Fruit fly (Drosophila melanogaster) whole organism, embryonic: ENCODE measurements around the gene CG14787.
A peak's percentile ranks its signal among the peaks of the same experiment; 100 is the strongest.

Experiments
- Aef1 ChIP-seq: fragments of 200-800 bp; sonication (Bioruptor generic); IDR thresholded peaks from 3 replicates; pipeline ENCODE4 v1.3.6; 2022; ENCODE audit warnings: missing biosample characterization, missing genetic modification characterization
- Bdp1 ChIP-seq: fragments of 200-800 bp; sonication (Bioruptor generic); optimal IDR thresholded peaks from 3 replicates; lab custom pipeline; 2016; ENCODE audit warnings: missing biosample characterization, missing genetic modification characterization
- CG10565 ChIP-seq: fragments of 200-800 bp; sonication (Bioruptor generic); optimal IDR thresholded peaks from 3 replicates; lab custom pipeline; 2016; ENCODE audit warnings: missing biosample characterization, mild to moderate bottlenecking, missing genetic modification characterization
- CG12942 ChIP-seq: fragments of 200-800 bp; sonication (Bioruptor generic); optimal IDR thresholded peaks from 3 replicates; lab custom pipeline; 2016; ENCODE audit warnings: missing biosample characterization, missing genetic modification characterization
- CG13287 ChIP-seq: fragments of 200-800 bp; sonication (Bioruptor generic); IDR thresholded peaks from 2 replicates; pipeline ENCODE4 v1.3.6; 2022; ENCODE audit warnings: missing biosample characterization, missing genetic modification characterization; ENCODE audit not compliant: partially characterized antibody
- CG13296 ChIP-seq: fragments of 200-800 bp; sonication (Bioruptor generic); optimal IDR thresholded peaks from 3 replicates; lab custom pipeline; 2018; ENCODE audit warnings: missing biosample characterization, mild to moderate bottlenecking, missing genetic modification characterization
- CG13775 ChIP-seq: fragments of 200-800 bp; sonication (Bioruptor generic); optimal IDR thresholded peaks from 3 replicates; lab custom pipeline; 2017; ENCODE audit warnings: missing biosample characterization, mild to moderate bottlenecking, missing genetic modification characterization
- CG15011 ChIP-seq: fragments of 200-800 bp; sonication (Bioruptor generic); optimal IDR thresholded peaks from 3 replicates; lab custom pipeline; 2018; ENCODE audit warnings: missing biosample characterization, mild to moderate bottlenecking, missing genetic modification characterization
- CG16779 ChIP-seq: fragments of 200-800 bp; sonication (Bioruptor generic); IDR thresholded peaks from 2 replicates; pipeline ENCODE4 v1.3.6; 2022; ENCODE audit warnings: missing biosample characterization, missing genetic modification characterization
- CG17361 ChIP-seq: fragments of 200-800 bp; sonication (Bioruptor generic); IDR thresholded peaks from 3 replicates; pipeline ENCODE4 v1.3.6; 2022; ENCODE audit warnings: missing biosample characterization, missing genetic modification characterization
- CG17612 ChIP-seq: fragments of 200-800 bp; sonication (Bioruptor generic); IDR thresholded peaks from 2 replicates; pipeline ENCODE4 v1.3.6; 2022; ENCODE audit warnings: missing biosample characterization, missing genetic modification characterization
- CG17802 ChIP-seq: fragments of 200-800 bp; sonication (Bioruptor generic); optimal IDR thresholded peaks from 2 replicates; lab custom pipeline; 2018; ENCODE audit warnings: missing biosample characterization, mild to moderate bottlenecking, missing genetic modification characterization, moderate library complexity
- CG2875 ChIP-seq: fragments of 200-800 bp; sonication (Bioruptor generic); optimal IDR thresholded peaks from 2 replicates; lab custom pipeline; 2017; ENCODE audit warnings: missing biosample characterization, mild to moderate bottlenecking, missing genetic modification characterization, missing genetic modification reagents
- CG33557 ChIP-seq: fragments of 200-800 bp; sonication (Bioruptor generic); optimal IDR thresholded peaks from 2 replicates; lab custom pipeline; 2019; ENCODE audit warnings: missing biosample characterization, mild to moderate bottlenecking, missing genetic modification characterization, moderate library complexity
- CG4282 ChIP-seq: fragments of 200-800 bp; sonication (Bioruptor generic); optimal IDR thresholded peaks from 2 replicates; lab custom pipeline; 2016; ENCODE audit warnings: missing biosample characterization, missing genetic modification characterization
- CG6254 ChIP-seq: fragments of 200-800 bp; sonication (Bioruptor generic); optimal IDR thresholded peaks from 3 replicates; lab custom pipeline; 2017; ENCODE audit warnings: mild to moderate bottlenecking, missing biosample characterization, missing genetic modification reagents, missing genetic modification characterization
- CG6272 ChIP-seq: fragments of 200-800 bp; sonication (Bioruptor generic); IDR thresholded peaks from 2 replicates; pipeline ENCODE4 v1.3.6; 2022; ENCODE audit warnings: missing biosample characterization, missing genetic modification characterization
- CG6791 ChIP-seq: fragments of 200-800 bp; sonication (Bioruptor generic); IDR thresholded peaks from 3 replicates; pipeline ENCODE4 v1.3.6; 2022; ENCODE audit warnings: missing biosample characterization, missing genetic modification characterization; ENCODE audit not compliant: partially characterized antibody
- CG6813 ChIP-seq: fragments of 200-800 bp; sonication (Bioruptor generic); optimal IDR thresholded peaks from 2 replicates; lab custom pipeline; 2017; ENCODE audit warnings: missing biosample characterization, missing genetic modification characterization, mild to moderate bottlenecking, moderate library complexity, missing genetic modification reagents
- CG7271 ChIP-seq: fragments of 200-800 bp; sonication (Bioruptor generic); optimal IDR thresholded peaks from 2 replicates; lab custom pipeline; 2018; ENCODE audit warnings: missing biosample characterization, mild to moderate bottlenecking, missing genetic modification characterization, moderate library complexity
- CG7839 ChIP-seq: fragments of 200-800 bp; sonication (Bioruptor generic); optimal IDR thresholded peaks from 3 replicates; lab custom pipeline; 2018; ENCODE audit warnings: missing biosample characterization, mild to moderate bottlenecking, missing genetic modification characterization, moderate library complexity
- CG8388 ChIP-seq: fragments of 200-800 bp; sonication (Bioruptor generic); optimal IDR thresholded peaks from 2 replicates; lab custom pipeline; 2019; ENCODE audit warnings: missing biosample characterization, mild to moderate bottlenecking, missing genetic modification characterization, moderate library complexity
- Dad ChIP-seq: fragments of 200-800 bp; sonication (Bioruptor generic); optimal IDR thresholded peaks from 3 replicates; lab custom pipeline; 2016; ENCODE audit warnings: missing biosample characterization, missing genetic modification characterization
- ERR ChIP-seq: fragments of 200-800 bp; sonication (Bioruptor generic); optimal IDR thresholded peaks from 2 replicates; lab custom pipeline; 2016; ENCODE audit warnings: missing biosample characterization, missing genetic modification characterization
- HLH4C ChIP-seq: fragments of 200-800 bp; sonication (Bioruptor generic); IDR thresholded peaks from 3 replicates; pipeline ENCODE4 v1.3.6; 2022; ENCODE audit warnings: missing biosample characterization, missing genetic modification characterization; ENCODE audit not compliant: partially characterized antibody
- Hey ChIP-seq: fragments of 200-800 bp; sonication (Bioruptor generic); optimal IDR thresholded peaks from 3 replicates; lab custom pipeline; 2018; ENCODE audit warnings: missing biosample characterization, mild to moderate bottlenecking, missing genetic modification characterization
- Oaz ChIP-seq: fragments of 200-800 bp; sonication (Bioruptor generic); IDR thresholded peaks from 2 replicates; pipeline ENCODE4 v1.3.6; 2022; ENCODE audit warnings: missing biosample characterization, missing genetic modification characterization
- PHDP ChIP-seq: fragments of 200-800 bp; sonication (Bioruptor generic); optimal IDR thresholded peaks from 3 replicates; lab custom pipeline; 2018; ENCODE audit warnings: missing biosample characterization, mild to moderate bottlenecking, missing genetic modification characterization, moderate library complexity
- Poxn ChIP-seq: fragments of 200-800 bp; sonication (Bioruptor generic); IDR thresholded peaks from 2 replicates; pipeline ENCODE4 v1.3.6; 2022; ENCODE audit warnings: missing biosample characterization, missing genetic modification characterization
- Ptx1 ChIP-seq: fragments of 200-800 bp; sonication (Bioruptor generic); IDR thresholded peaks from 2 replicates; pipeline ENCODE4 v1.3.6; 2022; ENCODE audit warnings: missing biosample characterization, missing genetic modification characterization
- Ravus ChIP-seq: fragments of 200-800 bp; sonication (Bioruptor generic); IDR thresholded peaks from 2 replicates; pipeline ENCODE4 v1.3.6; 2022; ENCODE audit warnings: missing biosample characterization, missing genetic modification characterization
- Ssrp ChIP-seq: fragments of 200-800 bp; sonication (Bioruptor generic); optimal IDR thresholded peaks from 2 replicates; lab custom pipeline; 2018; ENCODE audit warnings: missing biosample characterization, mild to moderate bottlenecking, missing genetic modification characterization, moderate library complexity
- ap ChIP-seq: fragments of 200-800 bp; sonication (Bioruptor generic); IDR thresholded peaks from 2 replicates; pipeline ENCODE4 v1.3.6; 2022; ENCODE audit warnings: missing biosample characterization, missing genetic modification characterization
- eyg ChIP-seq: fragments of 200-800 bp; sonication (Bioruptor generic); optimal IDR thresholded peaks from 3 replicates; lab custom pipeline; 2016; ENCODE audit warnings: missing biosample characterization, missing genetic modification characterization
- fd3F ChIP-seq: fragments of 200-800 bp; sonication (Bioruptor generic); optimal IDR thresholded peaks from 2 replicates; lab custom pipeline; 2018; ENCODE audit warnings: missing biosample characterization, mild to moderate bottlenecking, missing genetic modification characterization, moderate library complexity
- gce ChIP-seq: fragments of 200-800 bp; sonication (Bioruptor generic); IDR thresholded peaks from 3 replicates; pipeline ENCODE4 v1.3.6; 2022; ENCODE audit warnings: missing biosample characterization, missing genetic modification characterization
- gt ChIP-seq: fragments of 200-800 bp; sonication (Bioruptor generic); IDR thresholded peaks from 2 replicates; pipeline ENCODE4 v1.3.6; 2022; ENCODE audit warnings: missing biosample characterization, missing genetic modification characterization
- hb ChIP-seq: fragments of 200-800 bp; sonication (Bioruptor generic); IDR thresholded peaks from 3 replicates; pipeline ENCODE4 v1.3.6; 2022; ENCODE audit warnings: missing biosample characterization, missing genetic modification characterization; ENCODE audit not compliant: partially characterized antibody
- ind ChIP-seq: fragments of 200-800 bp; sonication (Bioruptor generic); optimal IDR thresholded peaks from 3 replicates; lab custom pipeline; 2016; ENCODE audit warnings: missing biosample characterization, missing genetic modification characterization
- nmo ChIP-seq: fragments of 200-800 bp; sonication (Bioruptor generic); optimal IDR thresholded peaks from 2 replicates; lab custom pipeline; 2018; ENCODE audit warnings: missing biosample characterization, mild to moderate bottlenecking, missing genetic modification characterization, moderate library complexity
- oc ChIP-seq: fragments of 200-800 bp; sonication (Bioruptor generic); optimal IDR thresholded peaks from 2 replicates; lab custom pipeline; 2018; ENCODE audit warnings: missing biosample characterization, mild to moderate bottlenecking, missing genetic modification characterization, moderate library complexity
- pan ChIP-seq, 4 experiments: fragments of >200 bp in 3 of 4; fragments of 200-800 bp in 1 of 4; sonication (Bioruptor generic) in 1 of 4; optimal IDR thresholded peaks in 3 of 4; IDR thresholded peaks in 1 of 4; 2 replicates each; pipeline versions ENCODE4 v1.3.6 to Lab custom; 2017 to 2022; ENCODE audit warnings: missing biosample characterization in 2 of 4, missing genetic modification characterization in 2 of 4, mixed read lengths in 1 of 4
- pum ChIP-seq: fragments of 200-800 bp; sonication (Bioruptor generic); optimal IDR thresholded peaks from 2 replicates; lab custom pipeline; 2016; ENCODE audit warnings: missing biosample characterization, missing genetic modification characterization
- sisA ChIP-seq: fragments of 200-800 bp; sonication (Bioruptor generic); IDR thresholded peaks from 2 replicates; pipeline ENCODE4 v1.3.6; 2022; ENCODE audit warnings: missing biosample characterization, missing genetic modification characterization
- sob ChIP-seq: fragments of 200-800 bp; sonication (Bioruptor generic); IDR thresholded peaks from 2 replicates; pipeline ENCODE4 v1.3.6; 2022; ENCODE audit warnings: missing biosample characterization, missing genetic modification characterization
- sr ChIP-seq: fragments of 200-800 bp; sonication (Bioruptor generic); IDR thresholded peaks from 3 replicates; pipeline ENCODE4 v1.3.6; 2022; ENCODE audit warnings: missing biosample characterization, missing genetic modification characterization
- stwl ChIP-seq: fragments of 200-800 bp; sonication (Bioruptor generic); optimal IDR thresholded peaks from 3 replicates; lab custom pipeline; 2018; ENCODE audit warnings: missing biosample characterization, mild to moderate bottlenecking, missing genetic modification characterization, moderate library complexity
- twi ChIP-seq: fragments of 200-800 bp; optimal IDR thresholded peaks from 2 replicates; lab custom pipeline; 2019; ENCODE audit warnings: missing biosample characterization, mild to moderate bottlenecking, missing genetic modification characterization, moderate library complexity
- usp ChIP-seq: fragments of >200 bp; optimal IDR thresholded peaks from 2 replicates; lab custom pipeline; 2017; ENCODE audit warnings: missing biosample characterization, missing genetic modification characterization
- wek ChIP-seq: fragments of 200-800 bp; sonication (Bioruptor generic); optimal IDR thresholded peaks from 3 replicates; lab custom pipeline; 2018; ENCODE audit warnings: missing biosample characterization, mild to moderate bottlenecking, missing genetic modification characterization, moderate library complexity
- yki ChIP-seq: fragments of >200 bp; optimal IDR thresholded peaks from 3 replicates; lab custom pipeline; 2018
- zen ChIP-seq: fragments of 200-800 bp; sonication (Bioruptor generic); optimal IDR thresholded peaks from 3 replicates; lab custom pipeline; 2018; ENCODE audit warnings: missing biosample characterization, mild to moderate bottlenecking, missing genetic modification characterization, moderate library complexity

The CG14787 gene

DNA sequence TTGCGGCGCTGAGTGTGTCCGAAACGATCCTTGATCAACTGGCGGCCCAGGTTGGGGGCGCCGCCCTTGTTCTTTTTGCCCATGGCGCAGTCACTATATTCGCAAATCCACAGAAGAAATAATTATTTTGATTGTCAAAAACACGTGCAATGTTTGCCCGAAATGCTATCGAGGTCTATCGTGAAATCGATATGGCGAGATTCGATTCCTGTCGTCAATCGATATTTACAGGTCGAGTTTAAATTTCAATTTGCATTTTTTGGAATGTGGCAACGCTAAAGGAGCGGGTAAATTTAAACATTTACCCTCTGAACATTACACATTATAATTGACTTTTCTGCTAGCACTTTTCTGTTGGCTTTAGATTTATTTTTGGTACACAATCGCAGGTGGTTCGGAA lies 2.6 kb upstream of the CG14787 start, which contains the start of gene Ns3 (continued):
- TF ChIP-seq Dad (GFP tag; lab: Kevin White, UChicago) (no peak), Oaz (GFP tag; lab: Robert Waterston, UW) (no peak), gt (GFP tag; lab: Robert Waterston, UW) (no peak), Hey (tag; lab: Kevin White, UChicago) (no peak), CG6791 (peak; percentile 91), CG15011 (GFP tag; lab: Kevin White, UChicago) (no peak), Poxn (GFP tag; lab: Robert Waterston, UW) (no peak), Aef1 (GFP tag; lab: Robert Waterston, UW) (no peak), usp (GFP tag; lab: Kevin White, UChicago) (no peak), ap (no peak), pan (optimal IDR thresholded peaks at IDR 0.05; lab: Kevin White, UChicago) (no peak), pan (GFP tag; optimal IDR thresholded peaks at IDR 0.05 in 1 of 2, IDR thresholded peaks at IDR 0.05 in 1 of 2) (no peak), CG16779 (no peak), nmo (GFP tag; lab: Kevin White, UChicago) (no peak), CG6272 (GFP tag; lab: Robert Waterston, UW) (no peak), Ravus (GFP tag; lab: Robert Waterston, UW) (no peak), HLH4C (GFP tag; lab: Robert Waterston, UW) (peak; percentile 94), CG2875 (GFP tag; lab: Kevin White, UChicago) (no peak), twi (no peak), CG17802 (no peak), CG17612 (GFP tag; lab: Robert Waterston, UW) (no peak), CG6813 (GFP tag; lab: Kevin White, UChicago) (no peak), stwl (peak; percentile 62), CG33557 (no peak), sisA (no peak), wek (GFP tag; lab: Kevin White, UChicago) (no peak), CG12942 (no peak), gce (GFP tag; lab: Robert Waterston, UW) (no peak), CG6254 (GFP tag; lab: Kevin White, UChicago) (no peak), CG10565 (GFP tag; lab: Kevin White, UChicago) (no peak), CG4282 (GFP tag; lab: Kevin White, UChicago) (no peak), hb (GFP tag; lab: Robert Waterston, UW) (peak; percentile 86), CG7271 (tag; lab: Kevin White, UChicago) (no peak), sob (GFP tag; lab: Robert Waterston, UW) (no peak), zen (no peak), PHDP (tag; lab: Kevin White, UChicago) (no peak), pum (no peak), CG13296 (GFP tag; lab: Kevin White, UChicago) (no peak), fd3F (GFP tag; lab: Kevin White, UChicago) (no peak), sr (GFP tag; lab: Robert Waterston, UW) (no peak), yki (lab: Kevin White, UChicago) (no peak), CG17361 (GFP tag; lab: Robert Waterston, UW) (no peak), oc (tag; lab: Kevin White, UChicago) (no peak), Bdp1 (no peak), Ssrp (tag; lab: Kevin White, UChicago) (no peak), CG7839 (no peak), eyg (no peak), ind (GFP tag; lab: Kevin White, UChicago) (no peak), CG8388 (no peak), ERR (no peak), CG13775 (GFP tag; lab: Kevin White, UChicago) (no peak), Ptx1 (GFP tag; lab: Robert Waterston, UW) (no peak), CG13287 (GFP tag; lab: Robert Waterston, UW) (peak; percentile 95)
